Worm (Caenorhabditis elegans) whole organism, midembryonic: ENCODE results near the gene nlp-60.
"Not testable (repeated sequence)": the region's sequence is repeated elsewhere in the genome, so short reads cannot be mapped to it uniquely, and the experiment has no call there.

Experiments
- med-1 ChIP-seq: sonication (generic microtip); optimal IDR thresholded peaks from 2 replicates; lab custom pipeline; 2017; ENCODE audit warnings: missing genetic modification characterization, mild to moderate bottlenecking, missing compliant biosample characterization, antibody characterized with exemption, missing genetic modification reagents; ENCODE audit not compliant: insufficient read depth
- tab-1 ChIP-seq: fragments of 200-800 bp; sonication (Bioruptor generic); IDR thresholded peaks from 2 replicates; pipeline ENCODE4 v1.3.6; 2022; ENCODE audit warnings: missing genetic modification characterization, missing compliant biosample characterization

ce11 chrIV:8715032-8715431, 35.9 kb upstream of the nlp-60 start, which contains the start of the genes parg-2 and ipla-5:
- TF ChIP-seq med-1 (GFP tag; lab: Kevin White, UChicago); tab-1 (GFP tag; lab: Robert Waterston, UW): not testable (repeated sequence)
